Fruit fly (Drosophila melanogaster) whole organism, embryonic: ENCODE results near the gene BNIP3.

Source experiments
- Antp ChIP-seq: fragments of 200-800 bp; sonication (Bioruptor generic); optimal IDR thresholded peaks from 3 replicates; lab custom pipeline; 2016; ENCODE audit warnings: missing biosample characterization, missing genetic modification characterization
- Blimp-1 ChIP-seq: fragments of 200-800 bp; sonication (Bioruptor generic); optimal IDR thresholded peaks from 3 replicates; lab custom pipeline; 2018; ENCODE audit warnings: missing biosample characterization, missing genetic modification characterization, mild to moderate bottlenecking, moderate library complexity, missing genetic modification reagents
- CG11560 ChIP-seq: fragments of 200-800 bp; sonication (Bioruptor generic); IDR thresholded peaks from 3 replicates; pipeline ENCODE4 v1.3.6; 2022; ENCODE audit warnings: missing biosample characterization, missing genetic modification characterization
- CG12104 ChIP-seq: fragments of 200-800 bp; sonication (Bioruptor generic); optimal IDR thresholded peaks from 3 replicates; lab custom pipeline; 2016; ENCODE audit warnings: missing biosample characterization, missing genetic modification characterization
- CG12155 ChIP-seq: fragments of 200-800 bp; sonication (Bioruptor generic); optimal IDR thresholded peaks from 3 replicates; lab custom pipeline; 2016; ENCODE audit warnings: missing biosample characterization, missing genetic modification characterization
- CG16863 ChIP-seq: fragments of 200-800 bp; sonication (Bioruptor generic); optimal IDR thresholded peaks from 3 replicates; lab custom pipeline; 2016; ENCODE audit warnings: missing biosample characterization, missing genetic modification characterization
- CG17802 ChIP-seq: fragments of 200-800 bp; sonication (Bioruptor generic); optimal IDR thresholded peaks from 2 replicates; lab custom pipeline; 2018; ENCODE audit warnings: missing biosample characterization, mild to moderate bottlenecking, missing genetic modification characterization, moderate library complexity
- CG2199 ChIP-seq: fragments of 200-800 bp; sonication (Bioruptor generic); IDR thresholded peaks from 3 replicates; pipeline ENCODE4 v1.3.6; 2022; ENCODE audit warnings: missing biosample characterization, missing genetic modification characterization
- CG30431 ChIP-seq: fragments of 200-800 bp; sonication (Bioruptor generic); optimal IDR thresholded peaks from 2 replicates; lab custom pipeline; 2017; ENCODE audit warnings: missing biosample characterization, missing genetic modification characterization
- CG31365 ChIP-seq: fragments of 200-800 bp; sonication (Bioruptor generic); optimal IDR thresholded peaks from 2 replicates; lab custom pipeline; 2018; ENCODE audit warnings: missing biosample characterization, mild to moderate bottlenecking, missing genetic modification characterization
- CG3847 ChIP-seq: fragments of 200-800 bp; sonication (Bioruptor generic); IDR thresholded peaks from 2 replicates; pipeline ENCODE4 v1.3.6; 2022; ENCODE audit warnings: missing biosample characterization, missing genetic modification characterization
- CG43689 ChIP-seq: fragments of 200-800 bp; sonication (Bioruptor generic); IDR thresholded peaks from 2 replicates; pipeline ENCODE4 v1.3.6; 2022; ENCODE audit warnings: missing biosample characterization, missing genetic modification characterization
- CG4617 ChIP-seq: fragments of 200-800 bp; sonication (Bioruptor generic); optimal IDR thresholded peaks from 3 replicates; lab custom pipeline; 2016; ENCODE audit warnings: missing biosample characterization, missing genetic modification characterization, borderline replicate concordance
- CG6689 ChIP-seq: fragments of 200-800 bp; sonication (Bioruptor generic); IDR thresholded peaks from 2 replicates; pipeline ENCODE4 v1.3.6; 2022; ENCODE audit warnings: missing biosample characterization, missing genetic modification characterization
- CG6791 ChIP-seq: fragments of 200-800 bp; sonication (Bioruptor generic); IDR thresholded peaks from 3 replicates; pipeline ENCODE4 v1.3.6; 2022; ENCODE audit warnings: missing biosample characterization, missing genetic modification characterization; ENCODE audit not compliant: partially characterized antibody
- CG7556 ChIP-seq: fragments of 200-800 bp; sonication (Bioruptor generic); optimal IDR thresholded peaks from 2 replicates; lab custom pipeline; 2017; ENCODE audit warnings: missing biosample characterization, mild to moderate bottlenecking, missing genetic modification characterization
- CG7839 ChIP-seq: fragments of 200-800 bp; sonication (Bioruptor generic); optimal IDR thresholded peaks from 3 replicates; lab custom pipeline; 2018; ENCODE audit warnings: missing biosample characterization, mild to moderate bottlenecking, missing genetic modification characterization, moderate library complexity
- CG8944 ChIP-seq: fragments of 200-800 bp; sonication (Bioruptor generic); optimal IDR thresholded peaks from 3 replicates; lab custom pipeline; 2016; ENCODE audit warnings: missing biosample characterization, missing genetic modification characterization
- CG9437 ChIP-seq: fragments of 200-800 bp; sonication (Bioruptor generic); optimal IDR thresholded peaks from 2 replicates; lab custom pipeline; 2018; ENCODE audit warnings: missing biosample characterization, mild to moderate bottlenecking, missing genetic modification characterization
- Deaf1 ChIP-seq: fragments of 200-800 bp; optimal IDR thresholded peaks from 3 replicates; lab custom pipeline; 2019; ENCODE audit warnings: missing biosample characterization, mild to moderate bottlenecking, missing genetic modification characterization, moderate library complexity
- Drgx ChIP-seq: fragments of 200-800 bp; sonication (Bioruptor generic); IDR thresholded peaks from 2 replicates; pipeline ENCODE4 v1.3.6; 2022; ENCODE audit warnings: missing biosample characterization, missing genetic modification characterization
- Elba2 ChIP-seq: fragments of 200-800 bp; sonication (Bioruptor generic); optimal IDR thresholded peaks from 3 replicates; lab custom pipeline; 2016; ENCODE audit warnings: missing biosample characterization, missing genetic modification characterization
- Ets65A ChIP-seq: fragments of 200-800 bp; sonication (Bioruptor generic); peaks from one replicate; lab custom pipeline; 2016; ENCODE audit warnings: missing biosample characterization, missing genetic modification characterization
- Fer1 ChIP-seq: fragments of 200-800 bp; sonication (Bioruptor generic); optimal IDR thresholded peaks from 2 replicates; lab custom pipeline; 2017; ENCODE audit warnings: missing biosample characterization, mild to moderate bottlenecking, missing genetic modification characterization
- Gsc ChIP-seq: fragments of 200-800 bp; sonication (Bioruptor generic); IDR thresholded peaks from 2 replicates; pipeline ENCODE4 v1.3.6; 2022; ENCODE audit warnings: missing biosample characterization, missing genetic modification characterization
- Gug ChIP-seq: fragments of 200-800 bp; sonication (Bioruptor generic); IDR thresholded peaks from 4 replicates; pipeline ENCODE4 v1.3.6; 2022; ENCODE audit warnings: missing biosample characterization, missing genetic modification characterization
- HHEX ChIP-seq: fragments of 200-800 bp; sonication (Bioruptor generic); optimal IDR thresholded peaks from 3 replicates; lab custom pipeline; 2017; ENCODE audit warnings: missing biosample characterization, mild to moderate bottlenecking, missing genetic modification characterization, missing genetic modification reagents
- HLHmδ ChIP-seq: fragments of 200-800 bp; sonication (Bioruptor generic); optimal IDR thresholded peaks from 2 replicates; lab custom pipeline; 2018; ENCODE audit warnings: missing biosample characterization, mild to moderate bottlenecking, missing genetic modification characterization, moderate library complexity
- Hsf ChIP-seq: fragments of 200-800 bp; sonication (Bioruptor generic); optimal IDR thresholded peaks from 3 replicates; lab custom pipeline; 2016; ENCODE audit warnings: missing biosample characterization, missing genetic modification characterization
- Nf-YB ChIP-seq: fragments of 200-800 bp; sonication (Bioruptor generic); optimal IDR thresholded peaks from 3 replicates; lab custom pipeline; 2019; ENCODE audit warnings: missing biosample characterization, mild to moderate bottlenecking, missing genetic modification characterization, moderate library complexity
- Oaz ChIP-seq: fragments of 200-800 bp; sonication (Bioruptor generic); IDR thresholded peaks from 2 replicates; pipeline ENCODE4 v1.3.6; 2022; ENCODE audit warnings: missing biosample characterization, missing genetic modification characterization
- abd-A ChIP-seq: fragments of 200-800 bp; sonication (Bioruptor generic); optimal IDR thresholded peaks from 3 replicates; lab custom pipeline; 2019; ENCODE audit warnings: missing biosample characterization, mild to moderate bottlenecking, missing genetic modification characterization, moderate library complexity
- btn ChIP-seq: fragments of 200-800 bp; sonication (Bioruptor generic); optimal IDR thresholded peaks from 2 replicates; lab custom pipeline; 2016; ENCODE audit warnings: missing biosample characterization, missing genetic modification characterization
- chinmo ChIP-seq: fragments of 200-800 bp; sonication (Bioruptor generic); IDR thresholded peaks from 4 replicates; pipeline ENCODE4 v1.3.6; 2022; ENCODE audit warnings: missing biosample characterization, missing genetic modification characterization; ENCODE audit not compliant: partially characterized antibody
- corto ChIP-seq: fragments of 200-800 bp; sonication (Bioruptor generic); optimal IDR thresholded peaks from 2 replicates; lab custom pipeline; 2016; ENCODE audit warnings: missing biosample characterization, mild to moderate bottlenecking, missing genetic modification characterization, moderate library complexity
- crc ChIP-seq: fragments of 200-800 bp; sonication (Bioruptor generic); optimal IDR thresholded peaks from 2 replicates; lab custom pipeline; 2016; ENCODE audit warnings: missing biosample characterization, missing genetic modification characterization
- cwo ChIP-seq: fragments of 200-800 bp; sonication (Bioruptor generic); optimal IDR thresholded peaks from 3 replicates; lab custom pipeline; 2017; ENCODE audit warnings: missing biosample characterization, missing genetic modification characterization, mild to moderate bottlenecking, moderate library complexity, missing genetic modification reagents
- dysf ChIP-seq: fragments of 200-800 bp; sonication (Bioruptor generic); IDR thresholded peaks from 3 replicates; pipeline ENCODE4 v1.3.6; 2022; ENCODE audit warnings: missing biosample characterization, missing genetic modification characterization
- exex ChIP-seq: fragments of 200-800 bp; sonication (Bioruptor generic); optimal IDR thresholded peaks from 4 replicates; lab custom pipeline; 2018; ENCODE audit warnings: missing biosample characterization, mild to moderate bottlenecking, missing genetic modification characterization, moderate library complexity
- eyg ChIP-seq: fragments of 200-800 bp; sonication (Bioruptor generic); optimal IDR thresholded peaks from 3 replicates; lab custom pipeline; 2016; ENCODE audit warnings: missing biosample characterization, missing genetic modification characterization
- ham ChIP-seq: fragments of 200-800 bp; sonication (Bioruptor generic); IDR thresholded peaks from 2 replicates; pipeline ENCODE4 v1.3.6; 2022; ENCODE audit warnings: missing biosample characterization, missing genetic modification characterization
- her ChIP-seq: fragments of 200-800 bp; sonication (Bioruptor generic); optimal IDR thresholded peaks from 2 replicates; lab custom pipeline; 2016; ENCODE audit warnings: missing biosample characterization, missing genetic modification characterization
- ind ChIP-seq: fragments of 200-800 bp; sonication (Bioruptor generic); optimal IDR thresholded peaks from 3 replicates; lab custom pipeline; 2016; ENCODE audit warnings: missing biosample characterization, missing genetic modification characterization
- mirr ChIP-seq: fragments of 200-800 bp; sonication (Bioruptor generic); optimal IDR thresholded peaks from 3 replicates; lab custom pipeline; 2018; ENCODE audit warnings: missing biosample characterization, mild to moderate bottlenecking, missing genetic modification characterization
- nom ChIP-seq: fragments of 200-800 bp; sonication (Bioruptor generic); optimal IDR thresholded peaks from 2 replicates; lab custom pipeline; 2017; ENCODE audit warnings: missing biosample characterization, missing genetic modification characterization, mild to moderate bottlenecking, moderate library complexity, missing genetic modification reagents
- pnt ChIP-seq: fragments of 200-800 bp; sonication (Bioruptor generic); optimal IDR thresholded peaks from 3 replicates; lab custom pipeline; 2016; ENCODE audit warnings: missing biosample characterization, missing genetic modification characterization
- rib ChIP-seq: fragments of 200-800 bp; sonication (Bioruptor generic); IDR thresholded peaks from 2 replicates; pipeline ENCODE4 v1.3.6; 2022; ENCODE audit warnings: missing biosample characterization, missing genetic modification characterization
- sima ChIP-seq: fragments of 200-800 bp; sonication (Bioruptor generic); optimal IDR thresholded peaks from 2 replicates; lab custom pipeline; 2016; ENCODE audit warnings: missing biosample characterization, missing genetic modification characterization
- sqz ChIP-seq: fragments of 200-800 bp; sonication (Bioruptor generic); optimal IDR thresholded peaks from 3 replicates; lab custom pipeline; 2018; ENCODE audit warnings: missing biosample characterization, mild to moderate bottlenecking, missing genetic modification characterization
- sug ChIP-seq: fragments of 200-800 bp; optimal IDR thresholded peaks from 2 replicates; lab custom pipeline; 2019; ENCODE audit warnings: missing biosample characterization, mild to moderate bottlenecking, missing genetic modification characterization, moderate library complexity
- toy ChIP-seq: fragments of 200-800 bp; sonication (Bioruptor generic); IDR thresholded peaks from 2 replicates; pipeline ENCODE4 v1.3.6; 2022; ENCODE audit warnings: missing biosample characterization, missing genetic modification characterization
- zf30C ChIP-seq: fragments of 200-800 bp; sonication (Bioruptor generic); optimal IDR thresholded peaks from 3 replicates; lab custom pipeline; 2018; ENCODE audit warnings: missing biosample characterization, mild to moderate bottlenecking, missing genetic modification characterization

The BNIP3 gene

dm6 chr3L:20474789-20475208 is 44.4 kb downstream of the BNIP3 start (continued):
- TF ChIP-seq Deaf1 (tag; lab: Kevin White, UChicago) (peak; percentile 62), ind (GFP tag; lab: Kevin White, UChicago) (peak; percentile 93), toy (GFP tag; lab: Robert Waterston, UW) (no peak), Blimp-1 (GFP tag; lab: Kevin White, UChicago) (peak; percentile 77), zf30C (GFP tag; lab: Kevin White, UChicago) (no peak), CG43689 (GFP tag; lab: Robert Waterston, UW) (no peak), rib (no peak), chinmo (GFP tag; lab: Robert Waterston, UW) (no peak), CG3847 (no peak), abd-A (tag; lab: Kevin White, UChicago) (peak; percentile 94), Drgx (GFP tag; lab: Robert Waterston, UW) (no peak), CG12155 (GFP tag; lab: Kevin White, UChicago) (peak; percentile 88), cwo (GFP tag; lab: Kevin White, UChicago) (peak; percentile 84), CG9437 (peak; percentile 77), CG11560 (tag; lab: Robert Waterston, UW) (no peak), CG8944 (GFP tag; lab: Kevin White, UChicago) (peak; percentile 89), HLHmδ (GFP tag; lab: Kevin White, UChicago) (peak; percentile 45), HHEX (peak; percentile 86), Fer1 (peak; percentile 90), CG4617 (GFP tag; lab: Kevin White, UChicago) (peak; percentile 91), dysf (GFP tag; lab: Robert Waterston, UW) (no peak), Nf-YB (GFP tag; lab: Kevin White, UChicago) (peak; percentile 63), CG2199 (GFP tag; lab: Robert Waterston, UW) (no peak), eyg (GFP tag; lab: Kevin White, UChicago) (peak; percentile 66), ham (GFP tag; lab: Robert Waterston, UW) (no peak), Elba2 (peak; percentile 36), corto (GFP tag; lab: Kevin White, UChicago) (peak; percentile 65), sima (peak; percentile 59), sqz (GFP tag; lab: Kevin White, UChicago) (peak; percentile 84), her (GFP tag; lab: Kevin White, UChicago) (peak; percentile 82), exex (peak; percentile 64), btn (GFP tag; lab: Kevin White, UChicago) (peak; percentile 19), Antp (GFP tag; lab: Kevin White, UChicago) (peak; percentile 79), Ets65A (peak; percentile 98), CG7839 (tag; lab: Kevin White, UChicago) (peak; percentile 85), Gsc (GFP tag; lab: Robert Waterston, UW) (no peak), crc (peak; percentile 76), pnt (GFP tag; lab: Kevin White, UChicago) (peak; percentile 79), CG7556 (GFP tag; lab: Kevin White, UChicago) (peak; percentile 84), Gug (peak; percentile 96), CG31365 (peak; percentile 69), CG16863 (GFP tag; lab: Kevin White, UChicago) (peak; percentile 83), mirr (GFP tag; lab: Kevin White, UChicago) (peak; percentile 79), Oaz (GFP tag; lab: Robert Waterston, UW) (no peak), sug (peak; percentile 86), nom (GFP tag; lab: Kevin White, UChicago) (peak; percentile 51), CG30431 (GFP tag; lab: Kevin White, UChicago) (peak; percentile 71), Hsf (GFP tag; lab: Kevin White, UChicago) (peak; percentile 84), CG17802 (tag; lab: Kevin White, UChicago) (peak; percentile 64), CG6689 (GFP tag; lab: Robert Waterston, UW) (no peak), CG6791 (GFP tag; lab: Robert Waterston, UW) (no peak), CG12104 (GFP tag; lab: Kevin White, UChicago) (peak; percentile 79)
